Worm (Caenorhabditis elegans): Measurements from ENCODE around the gene pie-1.

Gene pie-1

DNA sequence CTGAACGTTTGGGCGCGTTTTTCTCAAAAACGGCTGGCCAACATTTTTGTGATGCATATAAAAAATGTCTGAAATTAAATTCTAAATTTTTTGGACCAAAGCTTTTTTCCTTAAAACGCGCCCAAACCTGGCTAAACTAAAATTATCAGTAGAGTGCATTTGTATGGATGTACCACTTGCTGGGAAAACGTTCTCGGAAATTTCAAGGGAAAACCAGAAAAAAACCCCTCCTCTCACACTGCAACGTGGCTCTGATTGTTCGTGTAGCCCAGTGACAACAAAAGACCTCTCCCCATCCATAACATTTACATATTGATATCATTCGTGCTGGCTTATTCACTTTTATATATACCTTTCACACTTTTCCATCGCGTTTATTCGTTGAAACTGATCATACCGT lies 42.2 kb downstream of the pie-1 start, which contains the start of gene Y49E10.29:
Gene Y49E10.29 (plus strand): TSS at position 301 of the 400 bp plus-strand sequence.
- no peak for TF ChIP-seq hlh-1 (tag; optimal IDR thresholded peaks at IDR 0.05)
- TF ChIP-seq flh-1 (GFP tag; optimal IDR thresholded peaks at IDR 0.05): no peak
- no peak for TF ChIP-seq mls-2 (tag; optimal IDR thresholded peaks at IDR 0.05)
- no peak for TF ChIP-seq M03D4.4 (tag; optimal IDR thresholded peaks at IDR 0.05)
- no peak for TF ChIP-seq cnd-1 (tag; optimal IDR thresholded peaks at IDR 0.05)
- no peak for TF ChIP-seq ces-1 (GFP tag; optimal IDR thresholded peaks at IDR 0.05)
- no peak for TF ChIP-seq ceh-83 (GFP tag; optimal IDR thresholded peaks at IDR 0.05)
- TF ChIP-seq ceh-39 (tag; optimal IDR thresholded peaks at IDR 0.05): no peak
- no peak for TF ChIP-seq snpc-4 (tag; optimal IDR thresholded peaks at IDR 0.05)
- no peak for TF ChIP-seq elt-3 (tag; optimal IDR thresholded peaks at IDR 0.05)
- no peak for TF ChIP-seq tbx-8 (GFP tag; optimal IDR thresholded peaks at IDR 0.05)
- TF ChIP-seq lsy-2 (tag; optimal IDR thresholded peaks at IDR 0.05): no peak
- TF ChIP-seq nhr-28 (tag; optimal IDR thresholded peaks at IDR 0.05): no peak

ce11 chrIII:12469800-12470199 lies 43.1 kb downstream of the pie-1 start:
- TF ChIP-seq tbx-8 (GFP tag; optimal IDR thresholded peaks at IDR 0.05) (no peak), sptf-1 (tag; optimal IDR thresholded peaks at IDR 0.05) (no peak), unc-39 (tag; optimal IDR thresholded peaks at IDR 0.05) (no peak), snpc-4 (tag; optimal IDR thresholded peaks at IDR 0.05) (no peak), lsy-2 (tag; optimal IDR thresholded peaks at IDR 0.05) (no peak), ceh-83 (GFP tag; optimal IDR thresholded peaks at IDR 0.05) (no peak), M03D4.4 (tag; optimal IDR thresholded peaks at IDR 0.05) (no peak), unc-120 (tag; optimal IDR thresholded peaks at IDR 0.05; ENCODE audit: poor library complexity, severe bottlenecking) (no peak), nhr-12 (tag; optimal IDR thresholded peaks at IDR 0.05) (no peak), nhr-237 (tag; optimal IDR thresholded peaks at IDR 0.05) (no peak), lin-13 (tag; optimal IDR thresholded peaks at IDR 0.05) (no peak), nhr-2 (tag; optimal IDR thresholded peaks at IDR 0.05) (no peak), elt-3 (tag; optimal IDR thresholded peaks at IDR 0.05) (no peak), ham-2 (GFP tag; optimal IDR thresholded peaks at IDR 0.05) (no peak), lin-32 (GFP tag; optimal IDR thresholded peaks at IDR 0.05) (no peak), cnd-1 (tag; optimal IDR thresholded peaks at IDR 0.05) (no peak), ceh-43 (GFP tag; optimal IDR thresholded peaks at IDR 0.05) (no peak)

- TF ChIP-seq unc-62 (GFP tag; optimal IDR thresholded peaks at IDR 0.05): no peak
- no peak for TF ChIP-seq ceh-39 (tag; optimal IDR thresholded peaks at IDR 0.05)
- no peak for TF ChIP-seq lin-32 (GFP tag; optimal IDR thresholded peaks at IDR 0.05)
- no peak for TF ChIP-seq nhr-237 (tag; optimal IDR thresholded peaks at IDR 0.05)
Measured at ce11 chrIII:12470589-12470988, 43.9 kb downstream of the pie-1 start.

ce11 chrIII:12472497-12472896 lies 45.8 kb downstream of the pie-1 start, which contains the start of gene cccp-1:
Gene cccp-1, plus strand, starts transcription at chrIII:12472873.
- TF ChIP-seq M03D4.4 (tag; optimal IDR thresholded peaks at IDR 0.05): no peak
- TF ChIP-seq ces-1 (GFP tag; optimal IDR thresholded peaks at IDR 0.05): peak; percentile 58
